Worm (Caenorhabditis elegans) whole organism, early embryonic: ENCODE results near the gene Y39H10A.1.

Experiments
- B0310.2 ChIP-seq: sonication (generic microtip); optimal IDR thresholded peaks from 2 replicates; lab custom pipeline; 2016; ENCODE audit warnings: mild to moderate bottlenecking, missing genetic modification characterization, missing compliant biosample characterization
- scrt-1 ChIP-seq: fragments of 200-800 bp; sonication (Bioruptor generic); IDR thresholded peaks from 2 replicates; pipeline ENCODE4 v1.3.6; 2022; ENCODE audit warnings: missing genetic modification characterization, missing compliant biosample characterization
- sea-1 ChIP-seq: fragments of 200-800 bp; sonication (Bioruptor generic); conservative IDR thresholded peaks from 2 replicates; pipeline ENCODE4 v1.3.6; 2022; ENCODE audit warnings: missing genetic modification characterization, missing compliant biosample characterization

ce11 chrV:3805961-3806360, 39.0 kb downstream of the Y39H10A.1 start, which contains the start of gene srw-7:
- TF ChIP-seq sea-1 = no peak
- TF ChIP-seq scrt-1 (GFP tag; lab: Robert Waterston, UW) = no peak
- no peak for TF ChIP-seq B0310.2
